Fruit fly (Drosophila melanogaster) whole organism, embryonic: ENCODE results near the gene cac.

ENCODE experiments used
- Antp ChIP-seq: fragments of 200-800 bp; sonication (Bioruptor generic); optimal IDR thresholded peaks from 3 replicates; lab custom pipeline; 2016; ENCODE audit warnings: missing biosample characterization, missing genetic modification characterization
- Blimp-1 ChIP-seq: fragments of 200-800 bp; sonication (Bioruptor generic); optimal IDR thresholded peaks from 3 replicates; lab custom pipeline; 2018; ENCODE audit warnings: missing biosample characterization, missing genetic modification characterization, mild to moderate bottlenecking, moderate library complexity, missing genetic modification reagents
- CG10321 ChIP-seq: fragments of 200-800 bp; sonication (Bioruptor generic); IDR thresholded peaks from 2 replicates; pipeline ENCODE4 v1.3.6; 2022; ENCODE audit warnings: missing biosample characterization, missing genetic modification characterization
- CG11696 ChIP-seq: fragments of 200-800 bp; sonication (Bioruptor generic); IDR thresholded peaks from 2 replicates; pipeline ENCODE4 v1.3.6; 2022; ENCODE audit warnings: missing biosample characterization, missing genetic modification characterization
- CG12744 ChIP-seq: fragments of 200-800 bp; sonication (Bioruptor generic); optimal IDR thresholded peaks from 2 replicates; lab custom pipeline; 2016; ENCODE audit warnings: missing biosample characterization, missing genetic modification characterization
- CG13123 ChIP-seq: fragments of 200-800 bp; sonication (Bioruptor generic); optimal IDR thresholded peaks from 2 replicates; lab custom pipeline; 2016; ENCODE audit warnings: missing biosample characterization, missing genetic modification characterization
- CG14965 ChIP-seq: fragments of 200-800 bp; sonication (Bioruptor generic); optimal IDR thresholded peaks from 2 replicates; lab custom pipeline; 2016; ENCODE audit warnings: missing biosample characterization, missing genetic modification characterization, borderline replicate concordance
- CG15269 ChIP-seq: fragments of 200-800 bp; sonication (Bioruptor generic); optimal IDR thresholded peaks from 2 replicates; lab custom pipeline; 2018; ENCODE audit warnings: missing biosample characterization, mild to moderate bottlenecking, missing genetic modification characterization, moderate library complexity
- CG15601 ChIP-seq: fragments of 200-800 bp; sonication (Bioruptor generic); optimal IDR thresholded peaks from 3 replicates; lab custom pipeline; 2019; ENCODE audit warnings: missing biosample characterization, mild to moderate bottlenecking, missing genetic modification characterization, moderate library complexity
- CG17359 ChIP-seq: fragments of 200-800 bp; sonication (Bioruptor generic); optimal IDR thresholded peaks from 3 replicates; lab custom pipeline; 2018; ENCODE audit warnings: missing biosample characterization, mild to moderate bottlenecking, missing genetic modification characterization, moderate library complexity
- CG17361 ChIP-seq: fragments of 200-800 bp; sonication (Bioruptor generic); IDR thresholded peaks from 3 replicates; pipeline ENCODE4 v1.3.6; 2022; ENCODE audit warnings: missing biosample characterization, missing genetic modification characterization
- CG17829 ChIP-seq: fragments of 200-800 bp; optimal IDR thresholded peaks from 2 replicates; lab custom pipeline; 2019; ENCODE audit warnings: missing biosample characterization, mild to moderate bottlenecking, missing genetic modification characterization, moderate library complexity
- CG32532 ChIP-seq: fragments of 200-800 bp; sonication (Bioruptor generic); IDR thresholded peaks from 2 replicates; pipeline ENCODE4 v1.3.6; 2022; ENCODE audit warnings: missing biosample characterization, missing genetic modification characterization
- CG32767 ChIP-seq: fragments of 200-800 bp; sonication (Bioruptor generic); IDR thresholded peaks from 2 replicates; pipeline ENCODE4 v1.3.6; 2022; ENCODE audit warnings: missing biosample characterization, missing genetic modification characterization
- CG3407 ChIP-seq: fragments of 200-800 bp; sonication (Bioruptor generic); optimal IDR thresholded peaks from 2 replicates; lab custom pipeline; 2018; ENCODE audit warnings: missing biosample characterization, mild to moderate bottlenecking, missing genetic modification characterization
- CG4328 ChIP-seq: fragments of 200-800 bp; sonication (Bioruptor generic); optimal IDR thresholded peaks from 3 replicates; lab custom pipeline; 2017; ENCODE audit warnings: missing biosample characterization, missing genetic modification reagents, missing genetic modification characterization
- CG4424 ChIP-seq: fragments of 200-800 bp; sonication (Bioruptor generic); optimal IDR thresholded peaks from 3 replicates; lab custom pipeline; 2016; ENCODE audit warnings: missing biosample characterization, missing genetic modification characterization
- CG7987 ChIP-seq: fragments of 200-800 bp; sonication (Bioruptor generic); optimal IDR thresholded peaks from 2 replicates; lab custom pipeline; 2018; ENCODE audit warnings: missing biosample characterization, mild to moderate bottlenecking, missing genetic modification characterization, moderate library complexity
- CG9932 ChIP-seq: fragments of 200-800 bp; sonication (Bioruptor generic); IDR thresholded peaks from 2 replicates; pipeline ENCODE4 v1.3.6; 2022; ENCODE audit warnings: missing biosample characterization, missing genetic modification characterization
- E2f2 ChIP-seq: fragments of 200-800 bp; sonication (Bioruptor generic); IDR thresholded peaks from 2 replicates; pipeline ENCODE4 v1.3.6; 2022; ENCODE audit warnings: missing biosample characterization, missing genetic modification characterization
- HLH3B ChIP-seq: fragments of 200-800 bp; sonication (Bioruptor generic); IDR thresholded peaks from 2 replicates; pipeline ENCODE4 v1.3.6; 2022; ENCODE audit warnings: missing biosample characterization, missing genetic modification characterization
- HLH54F ChIP-seq: fragments of 200-800 bp; sonication (Bioruptor generic); optimal IDR thresholded peaks from 3 replicates; lab custom pipeline; 2016; ENCODE audit warnings: missing biosample characterization, missing genetic modification characterization
- Hmr ChIP-seq: fragments of 200-800 bp; sonication (Bioruptor generic); optimal IDR thresholded peaks from 3 replicates; lab custom pipeline; 2017; ENCODE audit warnings: mild to moderate bottlenecking, missing biosample characterization, missing genetic modification reagents, missing genetic modification characterization
- Lim3 ChIP-seq: fragments of 200-800 bp; sonication (Bioruptor generic); IDR thresholded peaks from 2 replicates; pipeline ENCODE4 v1.3.6; 2022; ENCODE audit warnings: missing biosample characterization, missing genetic modification characterization
- NFAT ChIP-seq: fragments of 200-800 bp; sonication (Bioruptor generic); IDR thresholded peaks from 2 replicates; pipeline ENCODE4 v1.3.6; 2022; ENCODE audit warnings: missing biosample characterization, missing genetic modification characterization
- Nf-YB ChIP-seq: fragments of 200-800 bp; sonication (Bioruptor generic); optimal IDR thresholded peaks from 3 replicates; lab custom pipeline; 2019; ENCODE audit warnings: missing biosample characterization, mild to moderate bottlenecking, missing genetic modification characterization, moderate library complexity
- Rx ChIP-seq: fragments of 200-800 bp; sonication (Bioruptor generic); IDR thresholded peaks from 2 replicates; pipeline ENCODE4 v1.3.6; 2022; ENCODE audit warnings: missing biosample characterization, missing genetic modification characterization
- Sox102F ChIP-seq: fragments of 200-800 bp; sonication (Bioruptor generic); optimal IDR thresholded peaks from 2 replicates; lab custom pipeline; 2018; ENCODE audit warnings: missing biosample characterization, mild to moderate bottlenecking, missing genetic modification characterization, moderate library complexity
- Sry-β ChIP-seq: fragments of 200-800 bp; sonication (Bioruptor generic); optimal IDR thresholded peaks from 2 replicates; lab custom pipeline; 2018; ENCODE audit warnings: missing biosample characterization, mild to moderate bottlenecking, missing genetic modification characterization, moderate library complexity
- Stat92E ChIP-seq, 3 experiments: fragments of >200 bp in 2 of 3; fragments of 200-800 bp in 1 of 3; sonication (Bioruptor generic) in 1 of 3; optimal IDR thresholded peaks; 2 replicates each; lab custom pipeline; 2017 to 2019; ENCODE audit warnings: missing biosample characterization in 3 of 3, missing genetic modification characterization in 3 of 3, mild to moderate bottlenecking in 1 of 3, moderate library complexity in 1 of 3
- al ChIP-seq: fragments of 200-800 bp; sonication (Bioruptor generic); IDR thresholded peaks from 2 replicates; pipeline ENCODE4 v1.3.6; 2022; ENCODE audit warnings: missing biosample characterization, missing genetic modification characterization
- ash1 ChIP-seq: fragments of 200-800 bp; sonication (Bioruptor generic); optimal IDR thresholded peaks from 2 replicates; lab custom pipeline; 2018; ENCODE audit warnings: missing biosample characterization, mild to moderate bottlenecking, missing genetic modification characterization
- croc ChIP-seq: fragments of 200-800 bp; sonication (Bioruptor generic); conservative IDR thresholded peaks from 3 replicates; pipeline ENCODE4 v1.3.6; 2022; ENCODE audit warnings: missing biosample characterization, missing genetic modification characterization
- dm ChIP-seq: fragments of 200-800 bp; sonication (Bioruptor generic); optimal IDR thresholded peaks from 3 replicates; lab custom pipeline; 2016; ENCODE audit warnings: missing biosample characterization, missing genetic modification characterization
- dmrt11E ChIP-seq: fragments of 200-800 bp; sonication (Bioruptor generic); optimal IDR thresholded peaks from 3 replicates; lab custom pipeline; 2018; ENCODE audit warnings: missing biosample characterization, mild to moderate bottlenecking, missing genetic modification characterization, moderate library complexity
- emc ChIP-seq: fragments of 200-800 bp; sonication (Bioruptor generic); optimal IDR thresholded peaks from 2 replicates; lab custom pipeline; 2016; ENCODE audit warnings: missing biosample characterization, missing genetic modification characterization
- en ChIP-seq: fragments of 200-800 bp; sonication (Bioruptor generic); optimal IDR thresholded peaks from 2 replicates; lab custom pipeline; 2016; ENCODE audit warnings: missing biosample characterization, missing genetic modification characterization
- gsb ChIP-seq: fragments of 200-800 bp; sonication (Bioruptor generic); IDR thresholded peaks from 2 replicates; pipeline ENCODE4 v1.3.6; 2022; ENCODE audit warnings: missing biosample characterization, missing genetic modification characterization
- ham ChIP-seq: fragments of 200-800 bp; sonication (Bioruptor generic); IDR thresholded peaks from 2 replicates; pipeline ENCODE4 v1.3.6; 2022; ENCODE audit warnings: missing biosample characterization, missing genetic modification characterization
- knrl ChIP-seq: fragments of 200-800 bp; sonication (Bioruptor generic); IDR thresholded peaks from 3 replicates; pipeline ENCODE4 v1.3.6; 2022; ENCODE audit warnings: missing biosample characterization, missing genetic modification characterization; ENCODE audit not compliant: partially characterized antibody
- onecut ChIP-seq: fragments of 200-800 bp; sonication (Bioruptor generic); IDR thresholded peaks from 2 replicates; pipeline ENCODE4 v1.3.6; 2022; ENCODE audit warnings: missing biosample characterization, missing genetic modification characterization
- prd ChIP-seq, 3 experiments: fragments of >200 bp in 2 of 3; fragments of 200-800 bp in 1 of 3; sonication (Bioruptor generic) in 1 of 3; optimal IDR thresholded peaks in 2 of 3; IDR thresholded peaks in 1 of 3; 2 replicates in 2 of 3; 3 replicates in 1 of 3; pipeline versions ENCODE4 v1.3.6 to Lab custom; 2017 to 2022; ENCODE audit warnings: missing biosample characterization in 1 of 3, missing genetic modification characterization in 1 of 3
- pros ChIP-seq: fragments of 200-800 bp; sonication (Bioruptor generic); optimal IDR thresholded peaks from 3 replicates; lab custom pipeline; 2019; ENCODE audit warnings: missing biosample characterization, mild to moderate bottlenecking, missing genetic modification characterization, moderate library complexity
- run ChIP-seq: fragments of 200-800 bp; sonication (Bioruptor generic); optimal IDR thresholded peaks from 3 replicates; lab custom pipeline; 2018; ENCODE audit warnings: missing biosample characterization, mild to moderate bottlenecking, missing genetic modification characterization
- twi ChIP-seq: fragments of 200-800 bp; optimal IDR thresholded peaks from 2 replicates; lab custom pipeline; 2019; ENCODE audit warnings: missing biosample characterization, mild to moderate bottlenecking, missing genetic modification characterization, moderate library complexity
- unpg ChIP-seq: fragments of 200-800 bp; sonication (Bioruptor generic); optimal IDR thresholded peaks from 3 replicates; lab custom pipeline; 2018; ENCODE audit warnings: missing biosample characterization, mild to moderate bottlenecking, missing genetic modification characterization, moderate library complexity
- vnd ChIP-seq: fragments of 200-800 bp; sonication (Bioruptor generic); IDR thresholded peaks from 3 replicates; pipeline ENCODE4 v1.3.6; 2022; ENCODE audit warnings: missing biosample characterization, missing genetic modification characterization; ENCODE audit not compliant: partially characterized antibody
- vvl ChIP-seq: fragments of 200-800 bp; sonication (Bioruptor generic); IDR thresholded peaks from 2 replicates; pipeline ENCODE4 v1.3.6; 2022; ENCODE audit warnings: missing biosample characterization, missing genetic modification characterization
- zen2 ChIP-seq: fragments of 200-800 bp; sonication (Bioruptor generic); IDR thresholded peaks from 3 replicates; pipeline ENCODE4 v1.3.6; 2022; ENCODE audit warnings: missing biosample characterization, missing genetic modification characterization; ENCODE audit not compliant: partially characterized antibody

The cac gene

DNA sequence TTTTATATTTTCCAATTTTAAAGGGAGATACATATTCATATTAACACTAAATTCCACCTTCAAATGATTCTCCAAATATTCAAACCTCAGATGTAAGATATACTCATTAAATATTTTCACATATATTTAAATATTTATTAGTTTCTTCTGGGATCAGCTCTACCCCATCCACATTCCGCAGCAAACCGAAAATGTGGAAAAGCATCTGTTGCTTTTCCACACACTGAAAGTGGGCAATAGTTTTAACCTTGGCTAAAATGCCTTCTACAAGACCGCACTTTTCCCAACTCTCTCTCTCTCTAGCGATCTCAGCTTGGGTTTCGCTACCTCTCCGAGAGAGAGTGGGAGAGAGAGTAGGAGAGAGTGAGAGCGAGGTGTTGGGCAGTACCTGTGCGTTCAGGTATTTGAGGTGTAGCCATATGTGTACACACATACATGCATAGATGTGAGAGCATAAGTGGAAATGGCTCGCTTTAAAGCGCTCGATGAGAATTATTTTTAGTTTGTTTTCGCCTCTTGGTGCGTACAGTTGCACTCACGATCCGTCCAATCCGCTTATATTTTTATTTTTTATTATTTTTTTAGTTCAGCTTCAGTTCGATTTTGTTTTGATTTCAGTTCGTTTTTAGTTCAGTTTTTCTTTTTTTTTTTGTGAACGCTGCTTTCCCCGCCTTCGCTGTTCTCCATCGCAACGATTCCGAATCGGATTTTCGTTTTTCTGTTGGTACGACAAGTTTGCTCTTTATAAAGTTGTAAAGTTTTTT lies 22.0 kb upstream of the cac start, which contains the start of gene CG1806 (continued):
- no peak for TF ChIP-seq prd (optimal IDR thresholded peaks at IDR 0.05; lab: Kevin White, UChicago)
- no peak for TF ChIP-seq prd (GFP tag; IDR thresholded peaks at IDR 0.05; lab: Robert Waterston, UW)
- no peak for TF ChIP-seq en (GFP tag; lab: Kevin White, UChicago)
- TF ChIP-seq vnd (GFP tag; lab: Robert Waterston, UW), result no peak
- peak; percentile 1 for TF ChIP-seq CG17829 (tag; lab: Kevin White, UChicago)
- TF ChIP-seq knrl (GFP tag; lab: Robert Waterston, UW), result no peak
- TF ChIP-seq Stat92E (GFP tag; optimal IDR thresholded peaks at IDR 0.05; lab: Kevin White, UChicago), result no peak
- TF ChIP-seq CG14965, result no peak
- no peak for TF ChIP-seq Lim3
- no peak for TF ChIP-seq ash1 (GFP tag; lab: Kevin White, UChicago)
- no peak for TF ChIP-seq CG12744 (GFP tag; lab: Kevin White, UChicago)
- no peak for TF ChIP-seq Sry-β (GFP tag; lab: Kevin White, UChicago)
- no peak for TF ChIP-seq Rx (GFP tag; lab: Robert Waterston, UW)
- TF ChIP-seq pros, result no peak
- TF ChIP-seq NFAT (GFP tag; lab: Robert Waterston, UW), result no peak
- no peak for TF ChIP-seq gsb (GFP tag; lab: Robert Waterston, UW)
- TF ChIP-seq ham (GFP tag; lab: Robert Waterston, UW), result no peak
- peak; percentile 4 for TF ChIP-seq CG15269 (tag; lab: Kevin White, UChicago)
- peak; percentile 65; the same call in 1 of the 2 replicates for TF ChIP-seq CG32532 (GFP tag; lab: Robert Waterston, UW)
- no peak for TF ChIP-seq unpg
- TF ChIP-seq zen2 (GFP tag; lab: Robert Waterston, UW), result peak; percentile 62; the same call in 2 of the 3 replicates
- TF ChIP-seq Nf-YB (GFP tag; lab: Kevin White, UChicago), result no peak
- TF ChIP-seq HLH3B (GFP tag; lab: Robert Waterston, UW), result no peak
- TF ChIP-seq dmrt11E, result no peak
- TF ChIP-seq CG32767 (GFP tag; lab: Robert Waterston, UW), result no peak
- no peak for TF ChIP-seq CG10321
- no peak for TF ChIP-seq dm (GFP tag; lab: Kevin White, UChicago)
- TF ChIP-seq CG13123, result no peak
- TF ChIP-seq CG9932 (GFP tag; lab: Robert Waterston, UW), result 0 out of 2 replicates have a peak, but pooled peaks have one; percentile 14
- TF ChIP-seq vvl (GFP tag; lab: Robert Waterston, UW), result peak; percentile 35; the same call in 1 of the 2 replicates
- no peak for TF ChIP-seq E2f2 (GFP tag; lab: Robert Waterston, UW)
- TF ChIP-seq CG4424 (GFP tag; lab: Kevin White, UChicago), result no peak
- no peak for TF ChIP-seq Antp (GFP tag; lab: Kevin White, UChicago)
- TF ChIP-seq Blimp-1 (GFP tag; lab: Kevin White, UChicago), result no peak
- TF ChIP-seq Sox102F (GFP tag; lab: Kevin White, UChicago), result no peak
- no peak for TF ChIP-seq CG17359 (tag; lab: Kevin White, UChicago)
- no peak for TF ChIP-seq CG3407 (GFP tag; lab: Kevin White, UChicago)
- TF ChIP-seq twi, result no peak
- TF ChIP-seq CG4328 (GFP tag; lab: Kevin White, UChicago), result no peak
- TF ChIP-seq al, result no peak
- no peak for TF ChIP-seq Hmr (GFP tag; lab: Kevin White, UChicago)
- TF ChIP-seq run (tag; lab: Kevin White, UChicago), result no peak
- no peak for TF ChIP-seq CG11696 (GFP tag; lab: Robert Waterston, UW)
- no peak for TF ChIP-seq HLH54F (GFP tag; lab: Kevin White, UChicago)
- TF ChIP-seq CG15601, result no peak
- TF ChIP-seq CG17361, result no peak
- TF ChIP-seq CG7987 (GFP tag; lab: Kevin White, UChicago), result no peak
- TF ChIP-seq croc (GFP tag; lab: Robert Waterston, UW), result no peak
- no peak for TF ChIP-seq emc
- TF ChIP-seq onecut (GFP tag; lab: Robert Waterston, UW), result 0 out of 2 replicates have a peak, but pooled peaks have one; percentile 4
